Fruit fly (Drosophila melanogaster): ENCODE results near the gene CG4462.

- no peak for TF ChIP-seq Sin3A (optimal IDR thresholded peaks at IDR 0.05)
- no peak for TF ChIP-seq h (optimal IDR thresholded peaks at IDR 0.05)
- TF ChIP-seq ttk (optimal IDR thresholded peaks at IDR 0.05), result no peak
- TF ChIP-seq psq (optimal IDR thresholded peaks at IDR 0.05), result no peak
- TF ChIP-seq Myc (optimal IDR thresholded peaks at IDR 0.05), result no peak
Observed at dm6 chr3R:19901742-19902141, 23.4 kb downstream of the CG4462 start.

Data from Kc167 (cell line).